Worm (Caenorhabditis elegans): ENCODE results near the gene ucp-4.

DNA sequence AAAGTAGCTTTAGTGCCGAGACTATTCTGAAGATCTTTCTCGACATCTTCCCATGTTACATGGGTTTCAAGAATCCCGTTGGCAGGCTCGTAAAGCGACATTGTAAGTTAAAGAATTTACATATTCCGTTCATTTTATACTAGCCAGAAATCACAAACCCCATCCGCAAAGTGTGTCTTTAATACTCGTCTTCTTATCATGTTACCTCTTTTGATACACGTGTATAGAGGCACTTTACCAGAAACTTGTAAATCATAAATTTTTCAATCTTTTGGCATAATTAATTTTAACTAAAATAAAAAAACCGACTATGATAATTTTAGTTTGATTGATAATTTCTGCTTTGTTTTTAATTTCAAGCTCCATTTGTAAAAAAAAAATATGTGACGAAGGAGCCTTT, 36.9 kb downstream of the ucp-4 start, which contains the start of gene E02C12.6:
- TF ChIP-seq ama-1 (optimal IDR thresholded peaks at IDR 0.05) (no peak), nhr-11 (tag; optimal IDR thresholded peaks at IDR 0.05) (no peak)

All from whole organism, L2 larva.